Worm (Caenorhabditis elegans): ENCODE data around the gene srd-67.

ce11 chrIII:2283341-2283847 lies 37.8 kb upstream of the srd-67 start:
- TF ChIP-seq W03F9.2 (tag; optimal IDR thresholded peaks at IDR 0.05) = no peak
- no peak for TF ChIP-seq him-1 (tag; optimal IDR thresholded peaks at IDR 0.05)
- TF ChIP-seq dao-5 (tag; optimal IDR thresholded peaks at IDR 0.05) = no peak

All from whole organism, L4/young adult.